Worm (Caenorhabditis elegans): Measurements from ENCODE around the gene srj-23.

DNA sequence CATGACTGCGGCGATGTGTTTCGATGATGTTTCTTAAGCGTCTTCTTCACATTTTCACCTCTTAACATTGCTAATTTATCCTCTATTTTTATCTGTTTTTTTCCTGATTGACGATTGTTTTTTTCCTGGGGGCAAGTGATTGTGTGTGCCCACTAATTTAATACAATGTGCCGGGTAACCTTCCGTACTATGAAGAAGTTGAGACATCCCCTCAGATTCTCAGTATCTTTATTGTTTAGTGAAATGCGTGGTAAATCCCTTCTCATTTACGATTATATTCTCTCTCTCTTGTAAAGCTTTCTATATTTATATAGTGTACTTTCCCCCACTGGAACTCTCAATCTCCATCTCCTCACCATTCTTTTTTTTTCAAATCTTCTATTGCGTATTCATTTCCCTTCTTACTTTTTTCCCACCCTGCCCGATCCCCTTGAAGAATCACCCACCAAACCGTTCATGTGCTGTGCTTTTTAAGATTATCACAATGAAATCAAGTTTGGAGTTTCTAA lies 24.9 kb downstream of the srj-23 start:
- TF ChIP-seq ama-1 (optimal IDR thresholded peaks at IDR 0.05) (no peak), ceh-9 (tag; optimal IDR thresholded peaks at IDR 0.05) (no peak), unc-62 (GFP tag; optimal IDR thresholded peaks at IDR 0.05) (no peak), daf-12 (tag; optimal IDR thresholded peaks at IDR 0.05) (no peak), lin-39 (tag; optimal IDR thresholded peaks at IDR 0.05) (no peak), snpc-4 (tag; optimal IDR thresholded peaks at IDR 0.05) (no peak), nhr-77 (tag; optimal IDR thresholded peaks at IDR 0.05) (no peak), ceh-28 (tag; optimal IDR thresholded peaks at IDR 0.05) (no peak)

Data from whole organism, L3 larva.